Worm (Caenorhabditis elegans) whole organism, L4/young adult: ENCODE measurements around the gene T25B6.6.

ENCODE experiments used
- W03F9.2 ChIP-seq: fragments of 150-350 bp; optimal IDR thresholded peaks from 2 replicates; lab custom pipeline; 2014; ENCODE audit warnings: missing biosample characterization, missing genetic modification characterization
- dao-5 ChIP-seq: sonication (generic microtip); optimal IDR thresholded peaks from 2 replicates; lab custom pipeline; 2016; ENCODE audit warnings: missing genotype, missing genetic modification characterization, moderate library complexity, missing compliant biosample characterization

DNA sequence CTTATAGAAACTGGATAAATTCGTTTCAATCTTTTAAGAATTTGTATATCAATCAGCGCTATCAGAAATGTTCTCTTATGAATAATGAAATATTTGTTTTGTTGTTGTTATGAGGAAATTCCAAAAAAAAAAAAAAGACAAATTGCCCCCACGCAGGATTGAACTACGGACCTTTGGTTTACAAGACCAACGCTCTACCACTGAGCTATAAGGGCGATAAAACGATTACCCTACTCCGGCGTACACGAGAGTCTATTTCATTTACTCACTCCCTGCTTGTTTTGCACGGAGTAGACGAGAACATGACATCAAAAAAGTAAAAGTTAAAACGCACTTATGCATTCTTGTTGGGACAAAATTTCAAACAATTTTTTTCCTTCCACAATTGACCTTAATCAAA is 1.6 kb upstream of the T25B6.6 start:
- TF ChIP-seq W03F9.2 (no peak), dao-5 (peak; percentile 80)
